Fruit fly (Drosophila melanogaster) S2 (cell line): ENCODE data around the gene mtSSB.

Source experiments
- CG8478 ChIP-seq: fragments of >200 bp; optimal IDR thresholded peaks from 2 replicates; lab custom pipeline; 2018
- CTCF ChIP-seq, 2 experiments: fragments of >200 bp; optimal IDR thresholded peaks; 2 replicates each; lab custom pipeline; 2018

The mtSSB gene

dm6 chr3R:16244241-16244977, 39.4 kb upstream of the mtSSB start:
- TF ChIP-seq CG8478 (lab: Kevin White, UChicago) (no peak), CTCF (optimal IDR thresholded peaks at IDR 0.05; lab: Kevin White, UChicago) (peak; percentile 80 to 83)

dm6 chr3R:16242461-16242934, 37.4 kb upstream of the mtSSB start:
- no peak for TF ChIP-seq CG8478 (lab: Kevin White, UChicago)
- TF ChIP-seq CTCF (optimal IDR thresholded peaks at IDR 0.05; lab: Kevin White, UChicago), result peak; percentile 21 to 37

dm6 chr3R:16241822-16242221, 36.8 kb upstream of the mtSSB start:
- TF ChIP-seq CG8478 (lab: Kevin White, UChicago) (no peak), CTCF (optimal IDR thresholded peaks at IDR 0.05; lab: Kevin White, UChicago) (no peak)

dm6 chr3R:16241102-16241779, 36.2 kb upstream of the mtSSB start:
- TF ChIP-seq CTCF (optimal IDR thresholded peaks at IDR 0.05; lab: Kevin White, UChicago) (peak in 1 of 2 experiments; percentile 2), CG8478 (lab: Kevin White, UChicago) (no peak)

dm6 chr3R:16240478-16241101, 35.5 kb upstream of the mtSSB start:
- no peak for TF ChIP-seq CTCF (optimal IDR thresholded peaks at IDR 0.05; lab: Kevin White, UChicago)
- no peak for TF ChIP-seq CG8478 (lab: Kevin White, UChicago)

- no peak for TF ChIP-seq CG8478 (lab: Kevin White, UChicago)
- TF ChIP-seq CTCF (optimal IDR thresholded peaks at IDR 0.05; lab: Kevin White, UChicago), result no peak
Observed at dm6 chr3R:16239304-16239703, 34.3 kb upstream of the mtSSB start.

- TF ChIP-seq CG8478 (lab: Kevin White, UChicago) (no peak), CTCF (optimal IDR thresholded peaks at IDR 0.05; lab: Kevin White, UChicago) (no peak)
Observed at dm6 chr3R:16238016-16238710, 33.1 kb upstream of the mtSSB start.

- TF ChIP-seq CG8478 (lab: Kevin White, UChicago), result no peak
- peak in 1 of 2 experiments; percentile 2 for TF ChIP-seq CTCF (optimal IDR thresholded peaks at IDR 0.05; lab: Kevin White, UChicago)
Observed at dm6 chr3R:16236713-16237641, 31.9 kb upstream of the mtSSB start.

dm6 chr3R:16235941-16236712, 31.1 kb upstream of the mtSSB start:
- no peak for TF ChIP-seq CG8478 (lab: Kevin White, UChicago)

dm6 chr3R:16235215-16235937, 30.3 kb upstream of the mtSSB start:
- no peak for TF ChIP-seq CG8478 (lab: Kevin White, UChicago)
- no peak for TF ChIP-seq CTCF (optimal IDR thresholded peaks at IDR 0.05; lab: Kevin White, UChicago)

dm6 chr3R:16234745-16235149, 29.7 kb upstream of the mtSSB start:
- TF ChIP-seq CTCF (optimal IDR thresholded peaks at IDR 0.05; lab: Kevin White, UChicago) (no peak), CG8478 (lab: Kevin White, UChicago) (no peak)

dm6 chr3R:16234298-16234697, 29.2 kb upstream of the mtSSB start:
- TF ChIP-seq CG8478 (lab: Kevin White, UChicago) (no peak), CTCF (optimal IDR thresholded peaks at IDR 0.05; lab: Kevin White, UChicago) (no peak)
